Worm (Caenorhabditis elegans): ENCODE data around the gene rnh-2.

Gene rnh-2

ce11 chrII:8516783-8517182 lies at the start of gene rnh-2:
TSS of gene rnh-2 (plus strand) at chrII:8517150.
- peak; percentile 62 for TF ChIP-seq nhr-77 (tag; optimal IDR thresholded peaks at IDR 0.05)
- no peak for TF ChIP-seq set-16 (GFP tag; IDR thresholded peaks at IDR 0.05)
- TF ChIP-seq daf-19 (GFP tag; conservative IDR thresholded peaks at IDR 0.05) = no peak
- peak; percentile 34 for TF ChIP-seq hlh-11 (tag; optimal IDR thresholded peaks at IDR 0.05)
- peak; percentile 0 for TF ChIP-seq pqm-1 (tag; optimal IDR thresholded peaks at IDR 0.05)
- no peak for TF ChIP-seq unc-39 (tag; optimal IDR thresholded peaks at IDR 0.05)
- TF ChIP-seq ces-1 (GFP tag; optimal IDR thresholded peaks at IDR 0.05) = no peak
- TF ChIP-seq lin-13 (GFP tag; optimal IDR thresholded peaks at IDR 0.05) = peak; percentile 18
- TF ChIP-seq nhr-102 (tag; optimal IDR thresholded peaks at IDR 0.05) = peak; percentile 59
- no peak for TF ChIP-seq tra-1 (GFP tag; IDR thresholded peaks at IDR 0.05)
- peak; percentile 99 for TF ChIP-seq lin-38 (GFP tag; IDR thresholded peaks at IDR 0.05)
- no peak for TF ChIP-seq madf-5 (GFP tag; IDR thresholded peaks at IDR 0.05)
- peak; percentile 24 for TF ChIP-seq lin-15B (tag; optimal IDR thresholded peaks at IDR 0.05)
- TF ChIP-seq sdz-12 (GFP tag; optimal IDR thresholded peaks at IDR 0.05) = no peak
- peak; percentile 70; the same call in 1 of the 2 replicates for TF ChIP-seq ZK337.2 (GFP tag; IDR thresholded peaks at IDR 0.05)
- TF ChIP-seq hmg-1.1 (GFP tag; IDR thresholded peaks at IDR 0.05) = no peak
- TF ChIP-seq madf-9 (GFP tag; conservative IDR thresholded peaks at IDR 0.05) = no peak
- peak in 1 of 2 experiments; percentile 18 for TF ChIP-seq mdl-1 (tag; optimal IDR thresholded peaks at IDR 0.05)
- TF ChIP-seq zfp-3 (GFP tag; conservative IDR thresholded peaks at IDR 0.05) = no peak
- TF ChIP-seq nhr-41 (GFP tag; IDR thresholded peaks at IDR 0.05) = no peak
- TF ChIP-seq nhr-11 (tag; optimal IDR thresholded peaks at IDR 0.05) = no peak
- no peak for TF ChIP-seq egl-43 (GFP tag; IDR thresholded peaks at IDR 0.05)
- TF ChIP-seq ceh-82 (tag; optimal IDR thresholded peaks at IDR 0.05) = no peak
- no peak for TF ChIP-seq lin-39 (tag; optimal IDR thresholded peaks at IDR 0.05)
- no peak for TF ChIP-seq Y105C5A.15 (GFP tag; IDR thresholded peaks at IDR 0.05)
- TF ChIP-seq ztf-11 (tag; optimal IDR thresholded peaks at IDR 0.05) = no peak
- no peak for TF ChIP-seq saeg-2 (GFP tag; IDR thresholded peaks at IDR 0.05)
- TF ChIP-seq nhr-237 (tag; optimal IDR thresholded peaks at IDR 0.05) = no peak
- no peak for TF ChIP-seq egl-27 (tag; optimal IDR thresholded peaks at IDR 0.05)
- no peak for TF ChIP-seq skn-1 (tag; optimal IDR thresholded peaks at IDR 0.05)
- TF ChIP-seq cey-2 (tag; optimal IDR thresholded peaks at IDR 0.05; ENCODE audit: borderline replicate concordance, insufficient read depth) = no peak
- TF ChIP-seq nhr-6 (tag; optimal IDR thresholded peaks at IDR 0.05) = peak; percentile 45
- TF ChIP-seq duxl-1 (tag; optimal IDR thresholded peaks at IDR 0.05; ENCODE audit: poor library complexity) = peak; percentile 62
- TF ChIP-seq arid-1 (GFP tag; conservative IDR thresholded peaks at IDR 0.05) = no peak
- TF ChIP-seq spr-1 (tag; optimal IDR thresholded peaks at IDR 0.05) = no peak
- TF ChIP-seq hlh-30 (tag; optimal IDR thresholded peaks at IDR 0.05; ENCODE audit: insufficient read depth) = peak; percentile 30
- TF ChIP-seq zip-2 (tag; optimal IDR thresholded peaks at IDR 0.05) = no peak
- TF ChIP-seq F44E2.7 (GFP tag; IDR thresholded peaks at IDR 0.05) = no peak
- TF ChIP-seq F10B5.3 (tag; optimal IDR thresholded peaks at IDR 0.05) = no peak
- TF ChIP-seq jun-1 (tag; optimal IDR thresholded peaks at IDR 0.05) = no peak
- no peak for TF ChIP-seq ceh-28 (tag; optimal IDR thresholded peaks at IDR 0.05)
- peak; percentile 97 for TF ChIP-seq mes-2 (tag; optimal IDR thresholded peaks at IDR 0.05; ENCODE audit: poor library complexity, severe bottlenecking)
- TF ChIP-seq Y75B8A.6 (GFP tag; IDR thresholded peaks at IDR 0.05) = no peak
- TF ChIP-seq zip-11 (GFP tag; IDR thresholded peaks at IDR 0.05) = no peak
- TF ChIP-seq dve-1 (tag; optimal IDR thresholded peaks at IDR 0.05; ENCODE audit: insufficient read depth) = peak; percentile 60
- no peak for TF ChIP-seq mxl-2 (GFP tag; conservative IDR thresholded peaks at IDR 0.05)
- TF ChIP-seq unc-130 (GFP tag; optimal IDR thresholded peaks at IDR 0.05) = peak; percentile 95
- no peak for TF ChIP-seq Y48G9A.11 (GFP tag; IDR thresholded peaks at IDR 0.05)
- no peak for TF ChIP-seq nhr-76 (tag; optimal IDR thresholded peaks at IDR 0.05)
- TF ChIP-seq snpc-4 (tag; optimal IDR thresholded peaks at IDR 0.05) = no peak
- peak; percentile 80 for TF ChIP-seq aha-1 (tag)
- TF ChIP-seq lir-3 (tag; optimal IDR thresholded peaks at IDR 0.05) = no peak
